Worm (Caenorhabditis elegans): ENCODE measurements around the gene F42G2.5.

- no peak for TF ChIP-seq F13C5.2 (tag; optimal IDR thresholded peaks at IDR 0.05)
- TF ChIP-seq hmbx-1 (tag; optimal IDR thresholded peaks at IDR 0.05) = no peak
- TF ChIP-seq ama-1 (optimal IDR thresholded peaks at IDR 0.05) = no peak
- no peak for TF ChIP-seq ceh-36 (tag; optimal IDR thresholded peaks at IDR 0.05)
- TF ChIP-seq flt-1 (GFP tag; IDR thresholded peaks at IDR 0.05) = no peak
Observed at ce11 chrII:2442243-2442642, 24.5 kb upstream of the F42G2.5 start.
